Fruit fly (Drosophila melanogaster) whole organism, embryonic: Measurements from ENCODE around the gene CG42232.

Experiments used
- Bdp1 ChIP-seq: fragments of 200-800 bp; sonication (Bioruptor generic); optimal IDR thresholded peaks from 3 replicates; lab custom pipeline; 2016; ENCODE audit warnings: missing biosample characterization, missing genetic modification characterization
- CG10209 ChIP-seq: fragments of 200-800 bp; sonication (Bioruptor generic); optimal IDR thresholded peaks from 3 replicates; lab custom pipeline; 2017; ENCODE audit warnings: missing biosample characterization, mild to moderate bottlenecking, missing genetic modification characterization, missing genetic modification reagents
- CG10267 ChIP-seq: fragments of 200-800 bp; sonication (Bioruptor generic); optimal IDR thresholded peaks from 2 replicates; lab custom pipeline; 2018; ENCODE audit warnings: missing biosample characterization, mild to moderate bottlenecking, missing genetic modification characterization, moderate library complexity
- CG10321 ChIP-seq: fragments of 200-800 bp; sonication (Bioruptor generic); IDR thresholded peaks from 2 replicates; pipeline ENCODE4 v1.3.6; 2022; ENCODE audit warnings: missing biosample characterization, missing genetic modification characterization
- CG10654 ChIP-seq: fragments of 200-800 bp; sonication (Bioruptor generic); optimal IDR thresholded peaks from 2 replicates; lab custom pipeline; 2016; ENCODE audit warnings: missing biosample characterization, missing genetic modification characterization
- CG10959 ChIP-seq: fragments of 200-800 bp; sonication (Bioruptor generic); IDR thresholded peaks from 2 replicates; pipeline ENCODE4 v1.3.6; 2022; ENCODE audit warnings: missing biosample characterization, missing genetic modification characterization
- CG10979 ChIP-seq: fragments of 200-800 bp; sonication (Bioruptor generic); optimal IDR thresholded peaks from 2 replicates; lab custom pipeline; 2018; ENCODE audit warnings: missing biosample characterization, mild to moderate bottlenecking, missing genetic modification characterization, moderate library complexity
- CG11093 ChIP-seq: fragments of 200-800 bp; sonication (Bioruptor generic); IDR thresholded peaks from 3 replicates; pipeline ENCODE4 v1.3.6; 2022; ENCODE audit warnings: missing biosample characterization, missing genetic modification characterization
- CG12236 ChIP-seq: fragments of 200-800 bp; sonication (Bioruptor generic); optimal IDR thresholded peaks from 2 replicates; lab custom pipeline; 2016; ENCODE audit warnings: missing biosample characterization, missing genetic modification characterization
- CG14014 ChIP-seq: fragments of 200-800 bp; sonication (Bioruptor generic); IDR thresholded peaks from 2 replicates; pipeline ENCODE4 v1.3.6; 2022; ENCODE audit warnings: missing biosample characterization, missing genetic modification characterization
- CG16813 ChIP-seq: fragments of 200-800 bp; sonication (Bioruptor generic); IDR thresholded peaks from 3 replicates; pipeline ENCODE4 v1.3.6; 2022; ENCODE audit warnings: missing biosample characterization, missing genetic modification characterization; ENCODE audit not compliant: partially characterized antibody
- CG17385 ChIP-seq: fragments of 200-800 bp; sonication (Bioruptor generic); optimal IDR thresholded peaks from 3 replicates; lab custom pipeline; 2018; ENCODE audit warnings: missing biosample characterization, mild to moderate bottlenecking, missing genetic modification characterization
- CG17612 ChIP-seq: fragments of 200-800 bp; sonication (Bioruptor generic); IDR thresholded peaks from 2 replicates; pipeline ENCODE4 v1.3.6; 2022; ENCODE audit warnings: missing biosample characterization, missing genetic modification characterization
- CG17912 ChIP-seq: fragments of 200-800 bp; sonication (Bioruptor generic); optimal IDR thresholded peaks from 2 replicates; lab custom pipeline; 2018; ENCODE audit warnings: missing biosample characterization, mild to moderate bottlenecking, missing genetic modification characterization
- CG30020 ChIP-seq: fragments of 200-800 bp; optimal IDR thresholded peaks from 2 replicates; lab custom pipeline; 2019; ENCODE audit warnings: missing biosample characterization, mild to moderate bottlenecking, missing genetic modification characterization, moderate library complexity
- CG3407 ChIP-seq: fragments of 200-800 bp; sonication (Bioruptor generic); optimal IDR thresholded peaks from 2 replicates; lab custom pipeline; 2018; ENCODE audit warnings: missing biosample characterization, mild to moderate bottlenecking, missing genetic modification characterization
- CG34376 ChIP-seq: fragments of 200-800 bp; sonication (Bioruptor generic); optimal IDR thresholded peaks from 2 replicates; lab custom pipeline; 2018; ENCODE audit warnings: missing biosample characterization, mild to moderate bottlenecking, missing genetic modification characterization
- CG4617 ChIP-seq: fragments of 200-800 bp; sonication (Bioruptor generic); optimal IDR thresholded peaks from 3 replicates; lab custom pipeline; 2016; ENCODE audit warnings: missing biosample characterization, missing genetic modification characterization, borderline replicate concordance
- CG6689 ChIP-seq: fragments of 200-800 bp; sonication (Bioruptor generic); IDR thresholded peaks from 2 replicates; pipeline ENCODE4 v1.3.6; 2022; ENCODE audit warnings: missing biosample characterization, missing genetic modification characterization
- CG6854 ChIP-seq: fragments of 200-800 bp; sonication (Bioruptor generic); optimal IDR thresholded peaks from 3 replicates; lab custom pipeline; 2017; ENCODE audit warnings: missing biosample characterization, mild to moderate bottlenecking, missing genetic modification characterization
- CG8290 ChIP-seq, 3 experiments: fragments of 200-800 bp; sonication (Bioruptor generic); optimal IDR thresholded peaks; 2 replicates each; lab custom pipeline; 2016 to 2019; ENCODE audit warnings: missing biosample characterization in 3 of 3, missing genetic modification characterization in 3 of 3, mild to moderate bottlenecking in 2 of 3, moderate library complexity in 1 of 3
- CG9817 ChIP-seq: fragments of 200-800 bp; sonication (Bioruptor generic); optimal IDR thresholded peaks from 2 replicates; lab custom pipeline; 2018; ENCODE audit warnings: missing biosample characterization, mild to moderate bottlenecking, missing genetic modification characterization, moderate library complexity
- CrebB ChIP-seq: fragments of 200-800 bp; sonication (Bioruptor generic); optimal IDR thresholded peaks from 3 replicates; lab custom pipeline; 2018; ENCODE audit warnings: missing biosample characterization, mild to moderate bottlenecking, missing genetic modification characterization
- Dfd ChIP-seq, 2 experiments: fragments of >200 bp; optimal IDR thresholded peaks; 2 replicates each; lab custom pipeline; 2017; ENCODE audit warnings: missing biosample characterization in 2 of 2, missing genetic modification characterization in 2 of 2
- HHEX ChIP-seq: fragments of 200-800 bp; sonication (Bioruptor generic); optimal IDR thresholded peaks from 3 replicates; lab custom pipeline; 2017; ENCODE audit warnings: missing biosample characterization, mild to moderate bottlenecking, missing genetic modification characterization, missing genetic modification reagents
- Hmr ChIP-seq: fragments of 200-800 bp; sonication (Bioruptor generic); optimal IDR thresholded peaks from 3 replicates; lab custom pipeline; 2017; ENCODE audit warnings: mild to moderate bottlenecking, missing biosample characterization, missing genetic modification reagents, missing genetic modification characterization
- Hr3 ChIP-seq: fragments of 200-800 bp; sonication (Bioruptor generic); optimal IDR thresholded peaks from 3 replicates; lab custom pipeline; 2016; ENCODE audit warnings: missing biosample characterization, missing genetic modification characterization
- MBD-R2 ChIP-seq: fragments of 200-800 bp; sonication (Bioruptor generic); IDR thresholded peaks from 2 replicates; pipeline ENCODE4 v1.3.6; 2022; ENCODE audit warnings: missing biosample characterization, missing genetic modification characterization
- PHDP ChIP-seq: fragments of 200-800 bp; sonication (Bioruptor generic); optimal IDR thresholded peaks from 3 replicates; lab custom pipeline; 2018; ENCODE audit warnings: missing biosample characterization, mild to moderate bottlenecking, missing genetic modification characterization, moderate library complexity
- amos ChIP-seq: fragments of 200-800 bp; sonication (Bioruptor generic); IDR thresholded peaks from 2 replicates; pipeline ENCODE4 v1.3.6; 2022; ENCODE audit warnings: missing biosample characterization, missing genetic modification characterization; ENCODE audit not compliant: partially characterized antibody
- az2 ChIP-seq: fragments of 200-800 bp; sonication (Bioruptor generic); optimal IDR thresholded peaks from 3 replicates; lab custom pipeline; 2016; ENCODE audit warnings: missing biosample characterization, missing genetic modification characterization
- crp ChIP-seq, 2 experiments: fragments of 200-800 bp; sonication (Bioruptor generic); optimal IDR thresholded peaks; 2 replicates in 1 of 2; 3 replicates in 1 of 2; lab custom pipeline; 2017; ENCODE audit warnings: missing biosample characterization in 2 of 2, missing genetic modification characterization in 2 of 2, mild to moderate bottlenecking in 1 of 2, moderate library complexity in 1 of 2
- gem ChIP-seq: fragments of 200-800 bp; sonication (Bioruptor generic); optimal IDR thresholded peaks from 2 replicates; lab custom pipeline; 2019; ENCODE audit warnings: missing biosample characterization, mild to moderate bottlenecking, missing genetic modification characterization, moderate library complexity
- grn ChIP-seq: fragments of 200-800 bp; sonication (Bioruptor generic); optimal IDR thresholded peaks from 3 replicates; lab custom pipeline; 2017; ENCODE audit warnings: missing biosample characterization, missing genetic modification characterization
- gro ChIP-seq: fragments of 200-800 bp; sonication (Bioruptor generic); optimal IDR thresholded peaks from 2 replicates; lab custom pipeline; 2016; ENCODE audit warnings: missing biosample characterization, missing genetic modification characterization
- hb ChIP-seq: fragments of 200-800 bp; sonication (Bioruptor generic); IDR thresholded peaks from 3 replicates; pipeline ENCODE4 v1.3.6; 2022; ENCODE audit warnings: missing biosample characterization, missing genetic modification characterization; ENCODE audit not compliant: partially characterized antibody
- lbe ChIP-seq: fragments of 200-800 bp; sonication (Bioruptor generic); optimal IDR thresholded peaks from 2 replicates; lab custom pipeline; 2016; ENCODE audit warnings: missing biosample characterization, mild to moderate bottlenecking, missing genetic modification characterization
- mld ChIP-seq: fragments of 200-800 bp; sonication (Bioruptor generic); IDR thresholded peaks from 3 replicates; pipeline ENCODE4 v1.3.6; 2022; ENCODE audit warnings: missing biosample characterization, missing genetic modification characterization; ENCODE audit not compliant: partially characterized antibody
- nau ChIP-seq: fragments of 200-800 bp; sonication (Bioruptor generic); optimal IDR thresholded peaks from 3 replicates; lab custom pipeline; 2017; ENCODE audit warnings: missing biosample characterization, mild to moderate bottlenecking, missing genetic modification characterization, missing genetic modification reagents
- pho ChIP-seq: fragments of 200-800 bp; sonication (Bioruptor generic); optimal IDR thresholded peaks from 2 replicates; lab custom pipeline; 2016; ENCODE audit warnings: missing biosample characterization, missing genetic modification characterization
- psq ChIP-seq: fragments of 200-800 bp; sonication (Bioruptor generic); optimal IDR thresholded peaks from 2 replicates; lab custom pipeline; 2017; ENCODE audit warnings: missing biosample characterization, missing genetic modification characterization
- seq ChIP-seq: fragments of 200-800 bp; sonication (Bioruptor generic); IDR thresholded peaks from 2 replicates; pipeline ENCODE4 v1.3.6; 2022; ENCODE audit warnings: missing biosample characterization, missing genetic modification characterization
- sima ChIP-seq: fragments of 200-800 bp; sonication (Bioruptor generic); optimal IDR thresholded peaks from 2 replicates; lab custom pipeline; 2016; ENCODE audit warnings: missing biosample characterization, missing genetic modification characterization
- sisA ChIP-seq: fragments of 200-800 bp; sonication (Bioruptor generic); IDR thresholded peaks from 2 replicates; pipeline ENCODE4 v1.3.6; 2022; ENCODE audit warnings: missing biosample characterization, missing genetic modification characterization
- sob ChIP-seq: fragments of 200-800 bp; sonication (Bioruptor generic); IDR thresholded peaks from 2 replicates; pipeline ENCODE4 v1.3.6; 2022; ENCODE audit warnings: missing biosample characterization, missing genetic modification characterization
- tx ChIP-seq: fragments of 200-800 bp; sonication (Bioruptor generic); optimal IDR thresholded peaks from 2 replicates; lab custom pipeline; 2016; ENCODE audit warnings: missing biosample characterization, missing genetic modification characterization
- yki ChIP-seq: fragments of >200 bp; optimal IDR thresholded peaks from 3 replicates; lab custom pipeline; 2018
- zen2 ChIP-seq: fragments of 200-800 bp; sonication (Bioruptor generic); IDR thresholded peaks from 3 replicates; pipeline ENCODE4 v1.3.6; 2022; ENCODE audit warnings: missing biosample characterization, missing genetic modification characterization; ENCODE audit not compliant: partially characterized antibody

CG42232 gene

dm6 chr3R:16449187-16449973 is 20.1 kb downstream of the CG42232 start (continued):
- TF ChIP-seq CG10979 (tag; lab: Kevin White, UChicago): peak; percentile 97
- peak; percentile 56 for TF ChIP-seq yki (lab: Kevin White, UChicago)
- peak in 1 of 2 experiments; percentile 38 for TF ChIP-seq crp (GFP tag; optimal IDR thresholded peaks at IDR 0.05; lab: Kevin White, UChicago)
- TF ChIP-seq sisA (GFP tag; lab: Robert Waterston, UW): peak; percentile 98
- 0 out of 3 replicates have a peak, but pooled peaks have one; percentile 34 for TF ChIP-seq zen2 (GFP tag; lab: Robert Waterston, UW)
- peak; percentile 79 for TF ChIP-seq tx (GFP tag; lab: Kevin White, UChicago)
- TF ChIP-seq grn (GFP tag; lab: Kevin White, UChicago): no peak
- peak; percentile 63; the same call in 2 of the 3 replicates for TF ChIP-seq hb (GFP tag; lab: Robert Waterston, UW)
- TF ChIP-seq CG17912: peak; percentile 85
- peak; percentile 88 for TF ChIP-seq CG10267 (tag; lab: Kevin White, UChicago)
- peak; percentile 76 for TF ChIP-seq CG30020 (tag; lab: Kevin White, UChicago)
- TF ChIP-seq az2 (GFP tag; lab: Kevin White, UChicago): peak; percentile 94
- TF ChIP-seq CG17612: peak; percentile 84
- TF ChIP-seq CG6854 (GFP tag; lab: Kevin White, UChicago): peak; percentile 47
- TF ChIP-seq CG16813 (GFP tag; lab: Robert Waterston, UW): peak; percentile 82
- peak; percentile 90 for TF ChIP-seq HHEX
- no peak for TF ChIP-seq Dfd (GFP tag; optimal IDR thresholded peaks at IDR 0.05; lab: Kevin White, UChicago)
- peak; percentile 86 for TF ChIP-seq CG8290 (GFP tag; optimal IDR thresholded peaks at IDR 0.05; lab: Kevin White, UChicago)
- peak; percentile 83 to 93 for TF ChIP-seq CG8290 (tag; optimal IDR thresholded peaks at IDR 0.05; lab: Kevin White, UChicago)
- no peak for TF ChIP-seq lbe (GFP tag; lab: Kevin White, UChicago)
- TF ChIP-seq CG14014 (GFP tag; lab: Robert Waterston, UW): peak; percentile 89
- peak; percentile 74 for TF ChIP-seq gro
- peak; percentile 93 for TF ChIP-seq CG6689 (GFP tag; lab: Robert Waterston, UW)
- peak; percentile 90 for TF ChIP-seq PHDP (tag; lab: Kevin White, UChicago)
- TF ChIP-seq Bdp1 (GFP tag; lab: Kevin White, UChicago): peak; percentile 73
- TF ChIP-seq Hr3: peak; percentile 91
- peak; percentile 34; the same call in 1 of the 2 replicates for TF ChIP-seq CG10321 (GFP tag; lab: Robert Waterston, UW)
- peak; percentile 98 for TF ChIP-seq CG10959 (GFP tag; lab: Robert Waterston, UW)
- no peak for TF ChIP-seq CG34376 (GFP tag; lab: Kevin White, UChicago)
- TF ChIP-seq CG3407: peak; percentile 92
- peak; percentile 75 for TF ChIP-seq psq
- TF ChIP-seq nau (GFP tag; lab: Kevin White, UChicago): peak; percentile 77
- TF ChIP-seq MBD-R2 (GFP tag; lab: Robert Waterston, UW): peak; percentile 52
- TF ChIP-seq CG4617 (GFP tag; lab: Kevin White, UChicago): peak; percentile 67
- TF ChIP-seq CG10209 (GFP tag; lab: Kevin White, UChicago): peak; percentile 90
- peak; percentile 83 for TF ChIP-seq CG17385 (GFP tag; lab: Kevin White, UChicago)
- TF ChIP-seq CrebB (tag; lab: Kevin White, UChicago): peak; percentile 77
- peak; percentile 83 for TF ChIP-seq CG12236
- peak; percentile 72 for TF ChIP-seq seq (GFP tag; lab: Robert Waterston, UW)
- TF ChIP-seq sob (GFP tag; lab: Robert Waterston, UW): peak; percentile 91
- peak; percentile 61 for TF ChIP-seq pho (GFP tag; lab: Kevin White, UChicago)
- peak; percentile 77 for TF ChIP-seq sima (GFP tag; lab: Kevin White, UChicago)
- TF ChIP-seq gem (tag; lab: Kevin White, UChicago): peak; percentile 96
- TF ChIP-seq CG9817: peak; percentile 95
- TF ChIP-seq amos (GFP tag; lab: Robert Waterston, UW): peak; percentile 51; the same call in 1 of the 2 replicates
- TF ChIP-seq Hmr (GFP tag; lab: Kevin White, UChicago): peak; percentile 19
- TF ChIP-seq mld (GFP tag; lab: Robert Waterston, UW): no peak
- peak; percentile 94 for TF ChIP-seq CG11093 (GFP tag; lab: Robert Waterston, UW)
- peak; percentile 93 for TF ChIP-seq CG10654 (GFP tag; lab: Kevin White, UChicago)
